In the genomic region with DNA sequence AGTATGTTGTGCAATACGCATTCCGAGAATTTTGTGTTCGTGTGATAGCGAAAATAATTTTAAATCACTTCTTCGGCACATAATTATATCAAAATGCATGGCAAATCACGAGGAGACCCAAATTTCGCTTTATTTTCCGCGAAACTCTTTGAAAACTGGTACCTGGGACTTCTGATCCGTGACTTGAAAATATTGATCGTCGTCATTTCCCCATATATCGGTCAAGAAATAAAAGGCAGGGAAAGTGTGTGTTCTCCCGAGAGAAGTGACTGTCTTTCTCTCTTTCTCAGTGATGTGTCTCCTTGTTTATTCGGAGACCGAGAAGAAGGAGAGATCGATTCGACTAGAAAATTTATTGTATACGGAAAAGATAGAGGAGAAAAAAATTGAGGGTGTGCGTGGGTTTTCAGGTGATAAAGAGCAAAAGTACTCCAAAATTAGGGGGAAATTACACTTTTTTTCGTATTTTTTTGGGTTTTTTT, we compare ENCODE assay signal across 7 worm cellular contexts.
TF ChIP-seq lines count a peak whose summit lies in the region.

A gene (minus strand): TSS at position 345 of the 482 bp plus-strand sequence.

TF ChIP-seq in whole organism, L1 larva, 84 proteins besides CTCF, POLR2A, EP300 and RAD21 (continues in another document):
- TF ChIP-seq sox-4 (tag; optimal IDR thresholded peaks at IDR 0.05; lab: Kevin White, UChicago) (no peak), mep-1 (tag; optimal IDR thresholded peaks at IDR 0.05; lab: Kevin White, UChicago) (peak; percentile 27), unc-62 (GFP tag; optimal IDR thresholded peaks at IDR 0.05; lab: Kevin White, UChicago) (no peak), nhr-85 (tag; lab: Kevin White, UChicago) (peak; percentile 48), lsy-2 (tag; optimal IDR thresholded peaks at IDR 0.05; lab: Kevin White, UChicago) (peak in 1 of 2 experiments; percentile 40), pax-3 (tag; optimal IDR thresholded peaks at IDR 0.05; lab: Kevin White, UChicago) (peak; percentile 27), nhr-237 (tag; optimal IDR thresholded peaks at IDR 0.05; lab: Kevin White, UChicago) (no peak), nhr-20 (tag; optimal IDR thresholded peaks at IDR 0.05; lab: Kevin White, UChicago) (peak; percentile 15), lin-35 (GFP tag; optimal IDR thresholded peaks at IDR 0.05; lab: Kevin White, UChicago) (peak in 1 of 2 experiments; percentile 41), nhr-71 (tag; optimal IDR thresholded peaks at IDR 0.05; lab: Kevin White, UChicago) (peak; percentile 4), Y116A8C.19 (tag; optimal IDR thresholded peaks at IDR 0.05; lab: Kevin White, UChicago; ENCODE audit: borderline replicate concordance) (no peak), blmp-1 (tag; optimal IDR thresholded peaks at IDR 0.05; lab: Kevin White, UChicago) (peak; percentile 94)

TF ChIP-seq in whole organism, L2 larva, 48 proteins besides CTCF, POLR2A, EP300 and RAD21 (continues in another document):
- no peak for TF ChIP-seq peb-1 (tag; optimal IDR thresholded peaks at IDR 0.05; lab: Kevin White, UChicago)
- peak; percentile 4 for TF ChIP-seq F13H6.1 (tag; optimal IDR thresholded peaks at IDR 0.05; lab: Kevin White, UChicago)
- peak; percentile 48 for TF ChIP-seq sma-3 (GFP tag; optimal IDR thresholded peaks at IDR 0.05; lab: Kevin White, UChicago)
- no peak for TF ChIP-seq nhr-237 (tag; optimal IDR thresholded peaks at IDR 0.05; lab: Kevin White, UChicago)
- peak; percentile 24 for TF ChIP-seq ceh-16 (tag; optimal IDR thresholded peaks at IDR 0.05; lab: Kevin White, UChicago)
- peak; percentile 34 for TF ChIP-seq nhr-21 (tag; optimal IDR thresholded peaks at IDR 0.05; lab: Kevin White, UChicago)
- TF ChIP-seq lsy-2 (tag; optimal IDR thresholded peaks at IDR 0.05; lab: Kevin White, UChicago) = peak in 1 of 2 experiments; percentile 36
- no peak for TF ChIP-seq mab-5 (tag; optimal IDR thresholded peaks at IDR 0.05; lab: Kevin White, UChicago)
- TF ChIP-seq ztf-4 (tag; optimal IDR thresholded peaks at IDR 0.05; lab: Kevin White, UChicago) = peak; percentile 32
- TF ChIP-seq ama-1 (optimal IDR thresholded peaks at IDR 0.05; lab: Kevin White, UChicago) = peak; percentile 16
- peak; percentile 3 for TF ChIP-seq nhr-6 (tag; optimal IDR thresholded peaks at IDR 0.05; lab: Kevin White, UChicago)
- TF ChIP-seq fos-1 (tag; optimal IDR thresholded peaks at IDR 0.05; lab: Kevin White, UChicago) = peak; percentile 70

TF ChIP-seq in whole organism, L3 larva, 47 proteins besides CTCF, POLR2A, EP300 and RAD21 (continues in another document):
- peak; percentile 47 for TF ChIP-seq nhr-43 (tag; optimal IDR thresholded peaks at IDR 0.05; lab: Kevin White, UChicago; ENCODE audit: poor library complexity, severe bottlenecking)
- no peak for TF ChIP-seq nhr-77 (tag; optimal IDR thresholded peaks at IDR 0.05; lab: Kevin White, UChicago)
- peak; percentile 90 for TF ChIP-seq ama-1 (optimal IDR thresholded peaks at IDR 0.05; lab: Kevin White, UChicago)
- TF ChIP-seq hmg-11 (tag; optimal IDR thresholded peaks at IDR 0.05; lab: Kevin White, UChicago) = no peak
- no peak for TF ChIP-seq elt-3 (tag; optimal IDR thresholded peaks at IDR 0.05; lab: Kevin White, UChicago)
- TF ChIP-seq jun-1 (tag; optimal IDR thresholded peaks at IDR 0.05; lab: Kevin White, UChicago) = no peak
- no peak for TF ChIP-seq sea-2 (GFP tag; optimal IDR thresholded peaks at IDR 0.05; lab: Kevin White, UChicago)
- no peak for TF ChIP-seq lin-15B (tag; optimal IDR thresholded peaks at IDR 0.05; lab: Kevin White, UChicago)
- TF ChIP-seq elt-2 (tag; optimal IDR thresholded peaks at IDR 0.05; lab: Kevin White, UChicago) = peak; percentile 47
- TF ChIP-seq nhr-76 (tag; optimal IDR thresholded peaks at IDR 0.05; lab: Kevin White, UChicago) = no peak
- TF ChIP-seq nhr-12 (tag; optimal IDR thresholded peaks at IDR 0.05; lab: Kevin White, UChicago) = no peak
- TF ChIP-seq nhr-23 (tag; optimal IDR thresholded peaks at IDR 0.05; lab: Kevin White, UChicago) = peak; percentile 72
- TF ChIP-seq fkh-10 (GFP tag; optimal IDR thresholded peaks at IDR 0.05; lab: Kevin White, UChicago) = no peak

TF ChIP-seq in whole organism, L4 larva, 104 proteins besides CTCF, POLR2A, EP300 and RAD21 (continues in another document):
- TF ChIP-seq mxl-3 (GFP tag; optimal IDR thresholded peaks at IDR 0.05; lab: Kevin White, UChicago) (peak; percentile 40), nhr-76 (tag; optimal IDR thresholded peaks at IDR 0.05; lab: Kevin White, UChicago) (no peak), F26F4.8 (GFP tag; conservative IDR thresholded peaks at IDR 0.05; lab: Robert Waterston, UW) (peak; percentile 56; the same call in 1 of the 2 replicates), zip-2 (tag; optimal IDR thresholded peaks at IDR 0.05; lab: Kevin White, UChicago) (no peak), nhr-42 (GFP tag; IDR thresholded peaks at IDR 0.05; lab: Robert Waterston, UW) (0 out of 2 replicates have a peak, but pooled peaks have one; percentile 35), hlh-11 (tag; optimal IDR thresholded peaks at IDR 0.05; lab: Kevin White, UChicago) (peak; percentile 57), Y48G9A.11 (GFP tag; IDR thresholded peaks at IDR 0.05; lab: Robert Waterston, UW) (no peak), lir-3 (tag; optimal IDR thresholded peaks at IDR 0.05; lab: Kevin White, UChicago) (no peak), lin-13 (GFP tag; optimal IDR thresholded peaks at IDR 0.05; lab: Kevin White, UChicago) (peak; percentile 22), duxl-1 (tag; optimal IDR thresholded peaks at IDR 0.05; lab: Kevin White, UChicago; ENCODE audit: poor library complexity) (no peak), snpc-4 (tag; optimal IDR thresholded peaks at IDR 0.05; lab: Kevin White, UChicago) (no peak), rbr-2 (tag; optimal IDR thresholded peaks at IDR 0.05; lab: Kevin White, UChicago) (no peak)

TF ChIP-seq in whole organism, early embryonic, 17 proteins besides CTCF, POLR2A, EP300 and RAD21:
- TF ChIP-seq ama-1 (optimal IDR thresholded peaks at IDR 0.05; lab: Kevin White, UChicago) (peak; percentile 85), scrt-1 (GFP tag; IDR thresholded peaks at IDR 0.05; lab: Robert Waterston, UW) (no peak), ceh-36 (tag; optimal IDR thresholded peaks at IDR 0.05; lab: Kevin White, UChicago) (no peak), flt-1 (GFP tag; IDR thresholded peaks at IDR 0.05; lab: Robert Waterston, UW) (no peak), B0310.2 (tag; optimal IDR thresholded peaks at IDR 0.05; lab: Kevin White, UChicago) (no peak), pes-1 (GFP tag; IDR thresholded peaks at IDR 0.05; lab: Robert Waterston, UW) (no peak), hmg-4 (GFP tag; optimal IDR thresholded peaks at IDR 0.05; lab: Kevin White, UChicago) (no peak), ceh-13 (GFP tag; optimal IDR thresholded peaks at IDR 0.05; lab: Kevin White, UChicago) (no peak)

TF ChIP-seq in whole organism, midembryonic, 9 proteins besides CTCF, POLR2A, EP300 and RAD21:
- TF ChIP-seq klf-2 (GFP tag; conservative IDR thresholded peaks at IDR 0.05; lab: Robert Waterston, UW) (no peak), flt-1 (GFP tag; IDR thresholded peaks at IDR 0.05; lab: Robert Waterston, UW) (0 out of 2 replicates have a peak, but pooled peaks have one; percentile 6), cog-1 (tag; optimal IDR thresholded peaks at IDR 0.05; lab: Kevin White, UChicago) (no peak), ztf-29 (GFP tag; IDR thresholded peaks at IDR 0.05; lab: Robert Waterston, UW) (no peak)
TF ChIP-seq in whole organism, midembryonic: peak in this region for 1.

TF ChIP-seq in whole organism, young adult, 124 proteins besides CTCF, POLR2A, EP300 and RAD21 (continues in another document):
- TF ChIP-seq ztf-18 (tag; optimal IDR thresholded peaks at IDR 0.05; lab: Kevin White, UChicago) = peak; percentile 16
- TF ChIP-seq C17E4.6 (GFP tag; IDR thresholded peaks at IDR 0.05; lab: Robert Waterston, UW) = 0 out of 2 replicates have a peak, but pooled peaks have one; percentile 12
- peak; percentile 78 for TF ChIP-seq zim-3 (tag; optimal IDR thresholded peaks at IDR 0.05; lab: Kevin White, UChicago)
- peak; percentile 18 for TF ChIP-seq madf-10 (tag; optimal IDR thresholded peaks at IDR 0.05; lab: Kevin White, UChicago)
- no peak for TF ChIP-seq nhr-179 (tag; optimal IDR thresholded peaks at IDR 0.05; lab: Kevin White, UChicago)
- TF ChIP-seq ztf-28 (GFP tag; IDR thresholded peaks at IDR 0.05; lab: Robert Waterston, UW) = no peak
- TF ChIP-seq atf-7 (tag; optimal IDR thresholded peaks at IDR 0.05; lab: Kevin White, UChicago) = peak; percentile 38
- TF ChIP-seq lin-40 (tag; optimal IDR thresholded peaks at IDR 0.05; lab: Kevin White, UChicago) = peak; percentile 60
- TF ChIP-seq F22D6.2 (tag; optimal IDR thresholded peaks at IDR 0.05; lab: Kevin White, UChicago) = peak; percentile 2
- TF ChIP-seq F39B2.1 (GFP tag; IDR thresholded peaks at IDR 0.05; lab: Robert Waterston, UW) = no peak
- peak; percentile 27 for TF ChIP-seq ZK185.1 (tag; optimal IDR thresholded peaks at IDR 0.05; lab: Kevin White, UChicago; ENCODE audit: poor library complexity, severe bottlenecking)
- no peak for TF ChIP-seq ztf-26 (tag; optimal IDR thresholded peaks at IDR 0.05; lab: Kevin White, UChicago)
- peak; percentile 56 for TF ChIP-seq mel-28 (tag; optimal IDR thresholded peaks at IDR 0.05; lab: Kevin White, UChicago; ENCODE audit: borderline replicate concordance)
- peak; percentile 57; the same call in 1 of the 2 replicates for TF ChIP-seq ekl-4 (GFP tag; IDR thresholded peaks at IDR 0.05; lab: Robert Waterston, UW)
- TF ChIP-seq nhr-80 (tag; optimal IDR thresholded peaks at IDR 0.05; lab: Kevin White, UChicago) = peak; percentile 64
- no peak for TF ChIP-seq nfya-1 (tag; optimal IDR thresholded peaks at IDR 0.05; lab: Kevin White, UChicago; ENCODE audit: borderline replicate concordance, insufficient read depth)
- peak; percentile 7 for TF ChIP-seq K12H6.12 (tag; optimal IDR thresholded peaks at IDR 0.05; lab: Kevin White, UChicago)
- peak; percentile 57 for TF ChIP-seq B0035.1 (tag; optimal IDR thresholded peaks at IDR 0.05; lab: Kevin White, UChicago)
- no peak for TF ChIP-seq ceh-27 (GFP tag; optimal IDR thresholded peaks at IDR 0.05; lab: Kevin White, UChicago)
- peak; percentile 45 for TF ChIP-seq nhr-90 (tag; optimal IDR thresholded peaks at IDR 0.05; lab: Kevin White, UChicago)
- peak; percentile 74 for TF ChIP-seq chd-7 (tag; optimal IDR thresholded peaks at IDR 0.05; lab: Kevin White, UChicago)
- TF ChIP-seq ceh-58 (GFP tag; IDR thresholded peaks at IDR 0.05; lab: Robert Waterston, UW) = no peak
- TF ChIP-seq dox-1 (GFP tag; IDR thresholded peaks at IDR 0.05; lab: Robert Waterston, UW) = peak; percentile 62; the same call in 1 of the 2 replicates
- TF ChIP-seq Y79H2A.3 (GFP tag; conservative IDR thresholded peaks at IDR 0.05; lab: Robert Waterston, UW) = no peak
- peak; percentile 18 for TF ChIP-seq F57C9.4 (tag; optimal IDR thresholded peaks at IDR 0.05; lab: Kevin White, UChicago)
- TF ChIP-seq F37B4.10 (GFP tag; IDR thresholded peaks at IDR 0.05; lab: Robert Waterston, UW) = 0 out of 2 replicates have a peak, but pooled peaks have one; percentile 14
- no peak for TF ChIP-seq ztf-25 (GFP tag; IDR thresholded peaks at IDR 0.05; lab: Robert Waterston, UW)
